Worm (Caenorhabditis elegans) whole organism, L4 larva: Measurements from ENCODE around the gene T21B4.3.

Source experiments
- ceh-20 ChIP-seq: fragments of 200-800 bp; sonication (Bioruptor generic); IDR thresholded peaks from 2 replicates; pipeline ENCODE4 v1.3.6; 2022; ENCODE audit warnings: missing genetic modification reagents, missing genetic modification characterization, missing compliant biosample characterization
- ceh-82 ChIP-seq: sonication (generic microtip); optimal IDR thresholded peaks from 2 replicates; lab custom pipeline; 2017; ENCODE audit warnings: missing biosample characterization, missing genetic modification characterization
- daf-16 ChIP-seq, 3 experiments: sonication (generic microtip); optimal IDR thresholded peaks; 2 replicates each; lab custom pipeline; 2016 to 2017; ENCODE audit warnings: missing genetic modification characterization in 3 of 3, missing genetic modification reagents in 3 of 3, mild to moderate bottlenecking in 2 of 3, missing compliant biosample characterization in 2 of 3, missing biosample characterization in 1 of 3, moderate library complexity in 1 of 3
- dmd-8 ChIP-seq: fragments of 200-800 bp; sonication (Bioruptor generic); IDR thresholded peaks from 2 replicates; pipeline ENCODE4 v1.3.6; 2022; ENCODE audit warnings: missing genetic modification characterization, missing compliant biosample characterization
- fkh-10 ChIP-seq: fragments of 150-350 bp; optimal IDR thresholded peaks from 2 replicates; lab custom pipeline; 2014; ENCODE audit warnings: missing biosample characterization, missing genetic modification reagents, missing genetic modification characterization
- fos-1 ChIP-seq: fragments of 150-350 bp; optimal IDR thresholded peaks from 2 replicates; lab custom pipeline; 2014; ENCODE audit warnings: missing biosample characterization, missing genetic modification characterization
- hif-1 ChIP-seq, 2 experiments: sonication (generic microtip); optimal IDR thresholded peaks; 2 replicates each; lab custom pipeline; 2016 to 2017; ENCODE audit warnings: missing compliant biosample characterization in 2 of 2, missing genetic modification characterization in 2 of 2, missing genetic modification reagents in 2 of 2, missing genotype in 2 of 2, mild to moderate bottlenecking in 1 of 2
- lin-15B ChIP-seq: fragments of 150-350 bp; sonication (generic microtip); optimal IDR thresholded peaks from 3 replicates; lab custom pipeline; 2014; ENCODE audit warnings: missing biosample characterization, missing genetic modification characterization
- mes-2 ChIP-seq: sonication (generic microtip); optimal IDR thresholded peaks from 2 replicates; lab custom pipeline; 2016; ENCODE audit warnings: missing genotype, mild to moderate bottlenecking, missing genetic modification characterization, missing compliant biosample characterization; ENCODE audit not compliant: poor library complexity, severe bottlenecking
- mxl-2 ChIP-seq: fragments of 200-800 bp; sonication (Bioruptor generic); conservative IDR thresholded peaks from 2 replicates; pipeline ENCODE4 v1.3.6; 2022; ENCODE audit warnings: missing genetic modification reagents, missing genetic modification characterization, missing compliant biosample characterization
- nhr-102 ChIP-seq: sonication (generic microtip); optimal IDR thresholded peaks from 2 replicates; lab custom pipeline; 2016; ENCODE audit warnings: mild to moderate bottlenecking, missing genetic modification characterization, moderate library complexity, missing compliant biosample characterization
- nhr-25 ChIP-seq: sonication (generic microtip); optimal IDR thresholded peaks from 2 replicates; lab custom pipeline; 2017; ENCODE audit warnings: missing genetic modification characterization, mild to moderate bottlenecking, missing compliant biosample characterization, antibody characterized with exemption, moderate library complexity, borderline replicate concordance; ENCODE audit not compliant: insufficient read depth
- unc-130 ChIP-seq: sonication (generic microtip); optimal IDR thresholded peaks from 2 replicates; lab custom pipeline; 2016; ENCODE audit warnings: missing genetic modification reagents, missing genetic modification characterization, missing compliant biosample characterization
- unc-39 ChIP-seq: sonication (generic microtip); optimal IDR thresholded peaks from 2 replicates; lab custom pipeline; 2017; ENCODE audit warnings: missing biosample characterization, missing genetic modification characterization

- TF ChIP-seq fkh-10 (GFP tag; lab: Kevin White, UChicago) (peak; percentile 21), unc-39 (tag; lab: Kevin White, UChicago) (no peak), nhr-102 (no peak), lin-15B (tag; lab: Kevin White, UChicago) (peak; percentile 43), hif-1 (tag; optimal IDR thresholded peaks at IDR 0.05; lab: Kevin White, UChicago) (peak in 1 of 2 experiments; percentile 59), fos-1 (no peak), mxl-2 (GFP tag; lab: Robert Waterston, UW) (no peak), mes-2 (tag; lab: Kevin White, UChicago) (peak; percentile 85), ceh-20 (GFP tag; lab: Robert Waterston, UW) (no peak), daf-16 (GFP tag; optimal IDR thresholded peaks at IDR 0.05; lab: Kevin White, UChicago) (no peak), daf-16 (tag; optimal IDR thresholded peaks at IDR 0.05; lab: Kevin White, UChicago) (no peak), ceh-82 (tag; lab: Kevin White, UChicago) (no peak), dmd-8 (no peak), unc-130 (GFP tag; lab: Kevin White, UChicago) (no peak), nhr-25 (no peak)
Measured at ce11 chrII:12459422-12459821, 37.5 kb downstream of the T21B4.3 start, which contains the start of gene tag-281.
